Fruit fly (Drosophila melanogaster): ENCODE data around the gene CG8833.

dm6 chr3L:13923332-13924272 lies 5.2 kb downstream of the CG8833 start:
- TF ChIP-seq D1 (tag; optimal IDR thresholded peaks at IDR 0.05) (no peak), CG9948 (tag; optimal IDR thresholded peaks at IDR 0.05) (peak; percentile 36), CG8159 (tag; optimal IDR thresholded peaks at IDR 0.05) (peak; percentile 30), Pif1B (GFP tag; optimal IDR thresholded peaks at IDR 0.05) (peak; percentile 22), CG13204 (GFP tag; optimal IDR thresholded peaks at IDR 0.05) (no peak), gl (tag; optimal IDR thresholded peaks at IDR 0.05) (no peak), Pif1A (GFP tag; optimal IDR thresholded peaks at IDR 0.05) (peak; percentile 30)

All from whole organism, pupa.